Worm (Caenorhabditis elegans) whole organism, mixed stage, embryonic: Measurements from ENCODE around the gene ddn-3.

Experiments used
- M03D4.4 ChIP-seq: sonication (generic microtip); optimal IDR thresholded peaks from 2 replicates; lab custom pipeline; 2017; ENCODE audit warnings: mild to moderate bottlenecking, missing genetic modification characterization, missing compliant biosample characterization
- bed-3 ChIP-seq: fragments of 200-800 bp; sonication (Bioruptor generic); optimal IDR thresholded peaks from 3 replicates; lab custom pipeline; 2018; ENCODE audit warnings: mild to moderate bottlenecking, missing genetic modification characterization, moderate library complexity, missing compliant biosample characterization
- ceh-39 ChIP-seq: fragments of 150-350 bp; optimal IDR thresholded peaks from 2 replicates; lab custom pipeline; 2014; ENCODE audit warnings: missing biosample characterization, missing genetic modification characterization
- ceh-43 ChIP-seq: fragments of 200-800 bp; sonication (Bioruptor generic); optimal IDR thresholded peaks from 2 replicates; lab custom pipeline; 2018; ENCODE audit warnings: mild to moderate bottlenecking, missing genetic modification characterization, moderate library complexity, missing compliant biosample characterization
- ceh-83 ChIP-seq: fragments of 200-800 bp; sonication (Bioruptor generic); optimal IDR thresholded peaks from 2 replicates; lab custom pipeline; 2018; ENCODE audit warnings: mild to moderate bottlenecking, missing genetic modification characterization, missing compliant biosample characterization
- cnd-1 ChIP-seq: fragments of 200-800 bp; sonication (Bioruptor generic); optimal IDR thresholded peaks from 2 replicates; lab custom pipeline; 2018; ENCODE audit warnings: mild to moderate bottlenecking, missing genetic modification characterization, missing compliant biosample characterization
- drap-1 ChIP-seq: fragments of 200-800 bp; sonication (Bioruptor generic); optimal IDR thresholded peaks from 3 replicates; lab custom pipeline; 2018; ENCODE audit warnings: mild to moderate bottlenecking, missing genetic modification characterization, missing compliant biosample characterization
- elt-1 ChIP-seq: sonication (generic microtip); optimal IDR thresholded peaks from 2 replicates; lab custom pipeline; 2017; ENCODE audit warnings: missing genetic modification characterization, mild to moderate bottlenecking, missing compliant biosample characterization, antibody characterized with exemption, moderate library complexity, borderline replicate concordance; ENCODE audit not compliant: insufficient read depth
- elt-3 ChIP-seq: fragments of 150-350 bp; optimal IDR thresholded peaks from 2 replicates; lab custom pipeline; 2014; ENCODE audit warnings: missing biosample characterization, missing genetic modification characterization
- flh-1 ChIP-seq: fragments of 200-800 bp; sonication (Bioruptor generic); optimal IDR thresholded peaks from 2 replicates; lab custom pipeline; 2018; ENCODE audit warnings: mild to moderate bottlenecking, missing genetic modification characterization, moderate library complexity, missing compliant biosample characterization
- ham-2 ChIP-seq: fragments of 200-800 bp; sonication (Bioruptor generic); optimal IDR thresholded peaks from 2 replicates; lab custom pipeline; 2018; ENCODE audit warnings: mild to moderate bottlenecking, missing genetic modification characterization, missing compliant biosample characterization
- hlh-1 ChIP-seq: fragments of 150-350 bp; optimal IDR thresholded peaks from 2 replicates; lab custom pipeline; 2014; ENCODE audit warnings: missing biosample characterization, missing genetic modification reagents, missing genetic modification characterization
- lin-13 ChIP-seq: fragments of 150-350 bp; optimal IDR thresholded peaks from 2 replicates; lab custom pipeline; 2014; ENCODE audit warnings: missing biosample characterization, missing genetic modification characterization
- lin-32 ChIP-seq: fragments of 200-800 bp; sonication (Bioruptor generic); optimal IDR thresholded peaks from 2 replicates; lab custom pipeline; 2018; ENCODE audit warnings: mild to moderate bottlenecking, missing genetic modification characterization, missing compliant biosample characterization
- lsy-2 ChIP-seq: fragments of 150-350 bp; optimal IDR thresholded peaks from 2 replicates; lab custom pipeline; 2014; ENCODE audit warnings: missing biosample characterization, missing genetic modification characterization
- mab-5 ChIP-seq: fragments of 150-350 bp; optimal IDR thresholded peaks from 2 replicates; lab custom pipeline; 2014; ENCODE audit warnings: missing biosample characterization, missing genetic modification characterization
- mls-2 ChIP-seq: sonication (generic microtip); optimal IDR thresholded peaks from 2 replicates; lab custom pipeline; 2016; ENCODE audit warnings: mild to moderate bottlenecking, missing genetic modification characterization, moderate library complexity, missing compliant biosample characterization
- nhr-12 ChIP-seq: fragments of 150-350 bp; optimal IDR thresholded peaks from 2 replicates; lab custom pipeline; 2014; ENCODE audit warnings: missing biosample characterization, missing genetic modification characterization
- nhr-2 ChIP-seq: fragments of 150-350 bp; optimal IDR thresholded peaks from 2 replicates; lab custom pipeline; 2014; ENCODE audit warnings: missing biosample characterization, missing genetic modification characterization
- nhr-237 ChIP-seq: fragments of 150-350 bp; optimal IDR thresholded peaks from 2 replicates; lab custom pipeline; 2014; ENCODE audit warnings: missing biosample characterization, missing genetic modification characterization
- nhr-28 ChIP-seq: fragments of 150-350 bp; optimal IDR thresholded peaks from 2 replicates; lab custom pipeline; 2014; ENCODE audit warnings: missing biosample characterization, missing genetic modification characterization
- nhr-76 ChIP-seq: sonication (generic microtip); optimal IDR thresholded peaks from 2 replicates; lab custom pipeline; 2017; ENCODE audit warnings: missing biosample characterization, missing genetic modification characterization
- pha-4 ChIP-seq: fragments of 150-350 bp; optimal IDR thresholded peaks from 2 replicates; lab custom pipeline; 2018; ENCODE audit warnings: missing biosample characterization, missing genetic modification reagents, missing genetic modification characterization
- sem-2 ChIP-seq: fragments of 200-800 bp; sonication (Bioruptor generic); optimal IDR thresholded peaks from 2 replicates; lab custom pipeline; 2018; ENCODE audit warnings: mild to moderate bottlenecking, missing genetic modification characterization, missing compliant biosample characterization
- snpc-4 ChIP-seq: fragments of 150-350 bp; optimal IDR thresholded peaks from 2 replicates; lab custom pipeline; 2014; ENCODE audit warnings: missing biosample characterization, missing genetic modification characterization
- sptf-1 ChIP-seq: sonication (generic microtip); optimal IDR thresholded peaks from 2 replicates; lab custom pipeline; 2017; ENCODE audit warnings: mild to moderate bottlenecking, missing genetic modification characterization, moderate library complexity, missing compliant biosample characterization
- tbx-8 ChIP-seq: fragments of 200-800 bp; sonication (Bioruptor generic); optimal IDR thresholded peaks from 2 replicates; lab custom pipeline; 2018; ENCODE audit warnings: mild to moderate bottlenecking, missing genetic modification characterization, moderate library complexity, missing compliant biosample characterization
- unc-120 ChIP-seq: sonication (generic microtip); optimal IDR thresholded peaks from 2 replicates; lab custom pipeline; 2017; ENCODE audit warnings: missing genetic modification characterization, missing compliant biosample characterization; ENCODE audit not compliant: poor library complexity, severe bottlenecking
- unc-39 ChIP-seq: fragments of 150-350 bp; optimal IDR thresholded peaks from 2 replicates; lab custom pipeline; 2014; ENCODE audit warnings: missing biosample characterization, missing genetic modification characterization
- zip-8 ChIP-seq: fragments of 150-350 bp; optimal IDR thresholded peaks from 2 replicates; lab custom pipeline; 2014; ENCODE audit warnings: missing biosample characterization, missing genetic modification characterization
- ztf-11 ChIP-seq: fragments of 150-350 bp; optimal IDR thresholded peaks from 2 replicates; lab custom pipeline; 2014; ENCODE audit warnings: missing biosample characterization, missing genetic modification characterization

Gene ddn-3

DNA sequence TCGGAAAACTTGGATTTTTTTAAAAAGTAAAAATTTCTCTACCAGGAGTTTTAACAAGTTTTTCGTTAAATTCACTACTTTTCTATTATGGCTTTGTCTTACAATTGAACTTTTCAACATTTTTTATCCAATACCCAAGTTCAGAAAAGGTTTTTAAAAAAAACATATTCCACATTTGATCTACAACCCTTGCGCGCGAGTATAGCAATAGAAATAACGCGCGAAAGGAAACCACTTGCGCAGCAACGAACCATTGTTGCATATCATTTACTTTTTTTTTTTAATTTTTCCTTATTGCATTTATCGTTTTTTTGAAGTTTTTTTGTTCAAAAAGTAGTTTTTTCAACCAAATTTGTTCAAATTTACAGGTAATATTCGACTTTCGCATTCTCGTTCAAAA, 25.2 kb downstream of the ddn-3 start, which contains the start of gene F40G12.11:
TSS of gene F40G12.11 (plus strand) at position 369 of the 400 bp plus-strand sequence.
- TF ChIP-seq zip-8 (tag; lab: Kevin White, UChicago): no peak
- TF ChIP-seq cnd-1 (tag; lab: Kevin White, UChicago): no peak

ce11 chrV:14283241-14283640, 27.8 kb downstream of the ddn-3 start, which contains the start of gene F40G12.10:
Gene F40G12.10, plus strand, starts transcription at chrV:14283541.
- no peak for TF ChIP-seq ceh-83 (GFP tag; lab: Kevin White, UChicago)
- TF ChIP-seq nhr-28: no peak
- no peak for TF ChIP-seq tbx-8 (GFP tag; lab: Kevin White, UChicago)
- no peak for TF ChIP-seq nhr-2 (tag; lab: Kevin White, UChicago)
- TF ChIP-seq sptf-1 (tag; lab: Kevin White, UChicago): no peak
- no peak for TF ChIP-seq mab-5 (tag; lab: Kevin White, UChicago)
- no peak for TF ChIP-seq pha-4 (tag; lab: Kevin White, UChicago)
- TF ChIP-seq lin-13 (tag; lab: Kevin White, UChicago): no peak
- no peak for TF ChIP-seq cnd-1 (tag; lab: Kevin White, UChicago)
- no peak for TF ChIP-seq drap-1 (GFP tag; lab: Kevin White, UChicago)
- TF ChIP-seq hlh-1: no peak
- no peak for TF ChIP-seq flh-1 (GFP tag; lab: Kevin White, UChicago)
- no peak for TF ChIP-seq elt-1 (tag; lab: Kevin White, UChicago)
- TF ChIP-seq bed-3 (GFP tag; lab: Kevin White, UChicago): no peak

DNA sequence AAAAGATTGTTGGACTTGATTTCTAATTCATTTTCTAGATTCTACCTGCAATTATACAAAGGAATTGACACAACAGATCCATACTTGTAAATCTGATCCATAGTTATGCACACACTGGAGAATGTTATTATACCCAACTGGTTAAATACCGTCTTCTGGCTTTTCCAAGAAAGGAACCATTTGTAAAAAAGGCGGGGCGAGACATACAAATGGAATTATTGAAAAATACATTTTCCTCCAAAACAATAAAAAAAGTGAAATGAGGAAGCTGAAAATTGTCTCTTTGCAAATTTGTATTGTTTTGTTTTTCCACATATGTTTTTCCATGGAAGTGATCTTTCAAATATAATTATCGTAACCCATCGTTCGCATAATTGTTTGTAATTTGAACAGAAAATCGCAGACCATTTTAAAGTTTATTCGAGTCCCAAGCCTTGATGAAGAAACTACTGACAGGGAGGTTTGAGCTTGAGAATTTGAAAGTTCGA, 28.7 kb downstream of the ddn-3 start, which contains the start of the genes srt-74 and F40G12.9:
TSS of gene srt-74 (minus strand) at position 101 of the 488 bp plus-strand sequence.
TSS of gene F40G12.9 (plus strand) at position 438 of the 488 bp plus-strand sequence.
- TF ChIP-seq flh-1 (GFP tag; lab: Kevin White, UChicago) (no peak), nhr-12 (tag; lab: Kevin White, UChicago) (no peak), pha-4 (tag; lab: Kevin White, UChicago) (no peak), ceh-43 (GFP tag; lab: Kevin White, UChicago) (no peak), ceh-83 (GFP tag; lab: Kevin White, UChicago) (no peak), M03D4.4 (tag; lab: Kevin White, UChicago) (no peak), elt-3 (tag; lab: Kevin White, UChicago) (no peak), unc-120 (tag; lab: Kevin White, UChicago) (no peak), elt-1 (tag; lab: Kevin White, UChicago) (no peak), lin-13 (tag; lab: Kevin White, UChicago) (no peak), lin-32 (GFP tag; lab: Kevin White, UChicago) (no peak), zip-8 (tag; lab: Kevin White, UChicago) (no peak), nhr-28 (no peak), drap-1 (GFP tag; lab: Kevin White, UChicago) (no peak), nhr-2 (tag; lab: Kevin White, UChicago) (no peak)

ce11 chrV:14279777-14280176, 31.2 kb downstream of the ddn-3 start, which contains the start of gene srt-33:
Gene srt-33, minus strand, starts transcription at chrV:14279877.
- TF ChIP-seq hlh-1 (no peak), elt-3 (tag; lab: Kevin White, UChicago) (no peak), pha-4 (tag; lab: Kevin White, UChicago) (no peak), ham-2 (GFP tag; lab: Kevin White, UChicago) (no peak), ceh-43 (GFP tag; lab: Kevin White, UChicago) (no peak), mls-2 (tag; lab: Kevin White, UChicago) (no peak), unc-39 (no peak), lsy-2 (no peak), flh-1 (GFP tag; lab: Kevin White, UChicago) (no peak), nhr-2 (tag; lab: Kevin White, UChicago) (no peak), bed-3 (GFP tag; lab: Kevin White, UChicago) (no peak), tbx-8 (GFP tag; lab: Kevin White, UChicago) (no peak), ztf-11 (tag; lab: Kevin White, UChicago) (no peak), sem-2 (GFP tag; lab: Kevin White, UChicago) (no peak), ceh-39 (tag; lab: Kevin White, UChicago) (no peak), nhr-76 (no peak), zip-8 (tag; lab: Kevin White, UChicago) (no peak), M03D4.4 (tag; lab: Kevin White, UChicago) (no peak), snpc-4 (tag; lab: Kevin White, UChicago) (no peak), nhr-237 (tag; lab: Kevin White, UChicago) (no peak)
